Fruit fly (Drosophila melanogaster): Measurements from ENCODE around the gene emc.
A peak's percentile ranks its signal among the peaks of the same experiment; 100 is the strongest.

Gene emc

DNA sequence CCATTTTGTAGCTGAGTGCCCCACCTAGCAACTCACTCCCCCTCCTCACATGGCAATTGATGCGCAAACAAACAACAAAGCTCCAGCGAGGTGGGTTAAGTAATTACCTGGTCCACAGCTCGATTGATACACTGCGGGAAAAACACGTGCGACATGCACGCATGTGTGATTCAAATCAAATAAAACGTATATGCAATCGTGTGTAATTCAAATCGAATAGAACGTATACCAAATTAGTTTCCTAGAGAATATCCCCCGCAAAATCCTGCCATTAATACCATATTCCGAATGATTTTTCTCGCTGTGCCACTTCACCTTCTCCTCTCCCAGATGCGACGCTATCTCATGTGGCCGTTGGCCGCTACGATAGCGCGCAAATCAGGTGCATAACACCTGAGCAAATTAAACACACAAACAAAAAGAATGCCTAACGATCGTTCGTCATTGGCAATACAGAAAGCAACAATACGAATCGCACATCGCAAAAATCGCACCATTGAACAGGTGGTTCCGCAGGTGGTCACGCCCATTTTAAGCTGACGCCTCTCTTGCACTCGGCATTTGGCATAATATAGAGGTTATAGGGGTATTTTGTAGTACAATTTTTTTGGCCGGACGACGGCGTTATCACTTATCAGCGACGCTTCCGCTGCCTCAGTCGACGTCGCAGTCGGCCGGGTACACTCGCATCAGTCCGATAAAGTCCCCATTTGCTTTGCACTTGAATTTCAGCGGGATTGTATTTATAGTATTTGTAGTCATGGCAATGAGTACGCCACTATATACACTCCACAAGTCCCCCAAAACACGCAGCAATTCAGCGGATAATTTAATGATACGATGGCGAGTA is 35.1 kb downstream of the emc start (continued):
- TF ChIP-seq CG16863 (GFP tag; optimal IDR thresholded peaks at IDR 0.05) (peak; percentile 80), cad (GFP tag; optimal IDR thresholded peaks at IDR 0.05) (no peak), CG13296 (GFP tag; optimal IDR thresholded peaks at IDR 0.05) (no peak), tio (GFP tag; optimal IDR thresholded peaks at IDR 0.05) (peak; percentile 13), CG4282 (GFP tag; optimal IDR thresholded peaks at IDR 0.05) (no peak), ewg (GFP tag; optimal IDR thresholded peaks at IDR 0.05) (peak; percentile 52), Bgb (GFP tag; IDR thresholded peaks at IDR 0.05; ENCODE audit: partially characterized antibody) (no peak), jing (GFP tag; optimal IDR thresholded peaks at IDR 0.05) (peak; percentile 68), abd-A (tag; optimal IDR thresholded peaks at IDR 0.05) (no peak), crc (GFP tag; optimal IDR thresholded peaks at IDR 0.05) (peak; percentile 55), danr (GFP tag; IDR thresholded peaks at IDR 0.05) (no peak), Gug (GFP tag; IDR thresholded peaks at IDR 0.05) (peak; percentile 61; the same call in 3 of the 4 replicates), CG13775 (GFP tag; optimal IDR thresholded peaks at IDR 0.05) (peak; percentile 69), Sin3A (optimal IDR thresholded peaks at IDR 0.05) (no peak), CG7357 (GFP tag; IDR thresholded peaks at IDR 0.05) (peak; percentile 61; the same call in 2 of the 3 replicates), ash1 (GFP tag; optimal IDR thresholded peaks at IDR 0.05) (no peak), tap (tag; optimal IDR thresholded peaks at IDR 0.05) (peak; percentile 46), E2f1 (GFP tag; IDR thresholded peaks at IDR 0.05) (0 out of 2 replicates have a peak, but pooled peaks have one; percentile 33), CG9817 (tag; optimal IDR thresholded peaks at IDR 0.05) (peak; percentile 50), Fer1 (GFP tag; optimal IDR thresholded peaks at IDR 0.05) (peak; percentile 58), sd (tag; optimal IDR thresholded peaks at IDR 0.05) (no peak), unpg (GFP tag; optimal IDR thresholded peaks at IDR 0.05) (peak; percentile 73), CG10274 (GFP tag; optimal IDR thresholded peaks at IDR 0.05) (peak; percentile 58), Hr39 (optimal IDR thresholded peaks at IDR 0.05) (no peak), Dip3 (GFP tag; optimal IDR thresholded peaks at IDR 0.05) (peak; percentile 74), CG30403 (GFP tag; optimal IDR thresholded peaks at IDR 0.05) (peak; percentile 73), CG6272 (GFP tag; IDR thresholded peaks at IDR 0.05) (peak; percentile 73), CG6791 (GFP tag; IDR thresholded peaks at IDR 0.05; ENCODE audit: partially characterized antibody) (no peak), luna (GFP tag; optimal IDR thresholded peaks at IDR 0.05) (peak; percentile 54), twi (tag; optimal IDR thresholded peaks at IDR 0.05) (no peak), Taf1 (GFP tag; IDR thresholded peaks at IDR 0.05) (peak; percentile 47; the same call in 1 of the 2 replicates), CG33213 (GFP tag; optimal IDR thresholded peaks at IDR 0.05) (peak; percentile 27), CG6654 (GFP tag; optimal IDR thresholded peaks at IDR 0.05) (no peak), mam (GFP tag; optimal IDR thresholded peaks at IDR 0.05) (peak; percentile 80), CG8388 (GFP tag; optimal IDR thresholded peaks at IDR 0.05) (peak; percentile 50), CG10267 (tag; optimal IDR thresholded peaks at IDR 0.05) (peak; percentile 22), otp (GFP tag; IDR thresholded peaks at IDR 0.05) (peak; percentile 69; the same call in 1 of the 3 replicates), CG31224 (GFP tag; IDR thresholded peaks at IDR 0.05) (no peak), CG1529 (GFP tag; optimal IDR thresholded peaks at IDR 0.05) (peak; percentile 60), Side (GFP tag; optimal IDR thresholded peaks at IDR 0.05) (peak; percentile 41), CG17912 (GFP tag; optimal IDR thresholded peaks at IDR 0.05) (no peak), Elba2 (GFP tag; optimal IDR thresholded peaks at IDR 0.05) (no peak), jigr1 (GFP tag; IDR thresholded peaks at IDR 0.05) (0 out of 3 replicates have a peak, but pooled peaks have one; percentile 23), Camta (GFP tag; optimal IDR thresholded peaks at IDR 0.05) (peak; percentile 72), CG10565 (GFP tag; optimal IDR thresholded peaks at IDR 0.05) (no peak), Ravus (GFP tag; IDR thresholded peaks at IDR 0.05) (no peak; the same call in none of the 2 replicates), Neu2 (GFP tag; optimal IDR thresholded peaks at IDR 0.05; ENCODE audit: borderline replicate concordance) (no peak), HmgD (GFP tag; optimal IDR thresholded peaks at IDR 0.05) (peak; percentile 31), Ets65A (GFP tag) (peak; percentile 93), ro (GFP tag; IDR thresholded peaks at IDR 0.05) (peak; percentile 58; the same call in 1 of the 2 replicates)
